Fruit fly (Drosophila melanogaster): Measurements from ENCODE around the gene Daxx.

Gene Daxx

dm6 chr2L:6462259-6462658, 18.5 kb upstream of the Daxx start (continued):
- TF ChIP-seq CG2116 (GFP tag; optimal IDR thresholded peaks at IDR 0.05) (peak; percentile 7), da (GFP tag; optimal IDR thresholded peaks at IDR 0.05) (no peak), otp (GFP tag; IDR thresholded peaks at IDR 0.05) (peak; percentile 76), CG9797 (GFP tag; optimal IDR thresholded peaks at IDR 0.05) (no peak), dmrt11E (tag; optimal IDR thresholded peaks at IDR 0.05) (peak; percentile 10), Xrp1 (GFP tag; IDR thresholded peaks at IDR 0.05) (0 out of 2 replicates have a peak, but pooled peaks have one; percentile 41), mld (GFP tag; IDR thresholded peaks at IDR 0.05; ENCODE audit: partially characterized antibody) (no peak), rib (GFP tag; IDR thresholded peaks at IDR 0.05) (no peak), CG14965 (GFP tag; optimal IDR thresholded peaks at IDR 0.05; ENCODE audit: borderline replicate concordance) (no peak), CG17912 (GFP tag; optimal IDR thresholded peaks at IDR 0.05) (no peak), CG15479 (GFP tag; optimal IDR thresholded peaks at IDR 0.05) (peak; percentile 31), gcm (GFP tag; optimal IDR thresholded peaks at IDR 0.05) (no peak), Mrtf (GFP tag; IDR thresholded peaks at IDR 0.05) (no peak), D (optimal IDR thresholded peaks at IDR 0.05) (no peak), D (GFP tag; optimal IDR thresholded peaks at IDR 0.05) (no peak), so (GFP tag; IDR thresholded peaks at IDR 0.05) (0 out of 3 replicates have a peak, but pooled peaks have one; percentile 46), CG5180 (GFP tag; optimal IDR thresholded peaks at IDR 0.05) (no peak), CG1792 (GFP tag; optimal IDR thresholded peaks at IDR 0.05) (peak; percentile 16), disco-r (GFP tag; optimal IDR thresholded peaks at IDR 0.05) (no peak), gce (GFP tag; IDR thresholded peaks at IDR 0.05) (no peak), CG4617 (GFP tag; optimal IDR thresholded peaks at IDR 0.05; ENCODE audit: borderline replicate concordance) (no peak), CG16815 (GFP tag; optimal IDR thresholded peaks at IDR 0.05) (no peak), C15 (GFP tag; IDR thresholded peaks at IDR 0.05) (no peak), twi (tag; optimal IDR thresholded peaks at IDR 0.05) (no peak), emc (GFP tag; optimal IDR thresholded peaks at IDR 0.05) (no peak), CG3065 (GFP tag; optimal IDR thresholded peaks at IDR 0.05) (no peak), p53 (GFP tag; optimal IDR thresholded peaks at IDR 0.05) (no peak), hth (optimal IDR thresholded peaks at IDR 0.05) (no peak), klu (GFP tag; IDR thresholded peaks at IDR 0.05) (no peak), Ravus (GFP tag; IDR thresholded peaks at IDR 0.05) (no peak), Drgx (GFP tag; IDR thresholded peaks at IDR 0.05) (no peak), pho (GFP tag; optimal IDR thresholded peaks at IDR 0.05) (no peak), z (GFP tag; IDR thresholded peaks at IDR 0.05) (no peak)

dm6 chr2L:6463392-6463791, 17.3 kb upstream of the Daxx start:
- TF ChIP-seq fru (optimal IDR thresholded peaks at IDR 0.05) (no peak), Abd-B (GFP tag; optimal IDR thresholded peaks at IDR 0.05) (no peak), ara (GFP tag; IDR thresholded peaks at IDR 0.05) (0 out of 2 replicates have a peak, but pooled peaks have one; percentile 10), CG6683 (GFP tag; optimal IDR thresholded peaks at IDR 0.05) (no peak), stwl (tag; optimal IDR thresholded peaks at IDR 0.05) (no peak), CG1233 (GFP tag; optimal IDR thresholded peaks at IDR 0.05) (no peak), sr (GFP tag; IDR thresholded peaks at IDR 0.05) (peak; percentile 34; the same call in 1 of the 3 replicates), CG6272 (GFP tag; IDR thresholded peaks at IDR 0.05) (0 out of 2 replicates have a peak, but pooled peaks have one; percentile 12), CG7271 (tag; optimal IDR thresholded peaks at IDR 0.05) (no peak), Drgx (GFP tag; IDR thresholded peaks at IDR 0.05) (peak; percentile 8; the same call in 1 of the 2 replicates), Med (GFP tag) (peak; percentile 10), CG9797 (GFP tag; optimal IDR thresholded peaks at IDR 0.05) (no peak), Mrtf (GFP tag; IDR thresholded peaks at IDR 0.05) (no peak), Hmr (GFP tag; optimal IDR thresholded peaks at IDR 0.05) (no peak), klu (GFP tag; IDR thresholded peaks at IDR 0.05) (no peak), prd (optimal IDR thresholded peaks at IDR 0.05) (no peak), prd (GFP tag; IDR thresholded peaks at IDR 0.05) (0 out of 3 replicates have a peak, but pooled peaks have one; percentile 24), CG31224 (GFP tag; IDR thresholded peaks at IDR 0.05) (no peak), CG10431 (GFP tag; optimal IDR thresholded peaks at IDR 0.05) (no peak), CG32772 (GFP tag; IDR thresholded peaks at IDR 0.05) (no peak), trh (GFP tag; optimal IDR thresholded peaks at IDR 0.05) (no peak), CG34422 (GFP tag; IDR thresholded peaks at IDR 0.05) (peak; percentile 18; the same call in 1 of the 3 replicates), CG14710 (tag; optimal IDR thresholded peaks at IDR 0.05) (no peak), CG8478 (optimal IDR thresholded peaks at IDR 0.05) (peak; percentile 66), CrebB (tag; optimal IDR thresholded peaks at IDR 0.05) (no peak)

All from whole organism, embryonic.